Worm (Caenorhabditis elegans): ENCODE measurements around the gene T01B10.5.

ce11 chrX:8520402-8520801, 25.3 kb downstream of the T01B10.5 start, which contains the start of gene H03E18.2:
- TF ChIP-seq lsy-2 (tag; optimal IDR thresholded peaks at IDR 0.05) (no peak), unc-62 (GFP tag; optimal IDR thresholded peaks at IDR 0.05) (no peak), nhr-2 (tag; optimal IDR thresholded peaks at IDR 0.05) (no peak), elt-3 (tag; optimal IDR thresholded peaks at IDR 0.05) (no peak), ztf-11 (tag; optimal IDR thresholded peaks at IDR 0.05) (no peak)

Measured in whole organism, mixed stage, embryonic.